Fruit fly (Drosophila melanogaster) whole organism, embryonic: ENCODE results near the gene CG4025.

Experiments
- B-H2 ChIP-seq: fragments of 200-800 bp; sonication (Bioruptor generic); optimal IDR thresholded peaks from 2 replicates; lab custom pipeline; 2018; ENCODE audit warnings: missing biosample characterization, mild to moderate bottlenecking, missing genetic modification characterization
- CG10543 ChIP-seq: fragments of 200-800 bp; sonication (Bioruptor generic); optimal IDR thresholded peaks from 3 replicates; lab custom pipeline; 2017; ENCODE audit warnings: missing biosample characterization, mild to moderate bottlenecking, missing genetic modification characterization, moderate library complexity
- CG11723 ChIP-seq: fragments of 200-800 bp; sonication (Bioruptor generic); optimal IDR thresholded peaks from 2 replicates; lab custom pipeline; 2017; ENCODE audit warnings: missing biosample characterization, mild to moderate bottlenecking, missing genetic modification characterization
- CG12236 ChIP-seq: fragments of 200-800 bp; sonication (Bioruptor generic); optimal IDR thresholded peaks from 2 replicates; lab custom pipeline; 2016; ENCODE audit warnings: missing biosample characterization, missing genetic modification characterization
- CG12299 ChIP-seq: fragments of 200-800 bp; sonication (Bioruptor generic); optimal IDR thresholded peaks from 2 replicates; lab custom pipeline; 2018; ENCODE audit warnings: missing biosample characterization, mild to moderate bottlenecking, missing genetic modification characterization
- CG1233 ChIP-seq: fragments of 200-800 bp; sonication (Bioruptor generic); optimal IDR thresholded peaks from 4 replicates; lab custom pipeline; 2018; ENCODE audit warnings: missing biosample characterization, mild to moderate bottlenecking, missing genetic modification characterization
- CG13775 ChIP-seq: fragments of 200-800 bp; sonication (Bioruptor generic); optimal IDR thresholded peaks from 3 replicates; lab custom pipeline; 2017; ENCODE audit warnings: missing biosample characterization, mild to moderate bottlenecking, missing genetic modification characterization
- CG16815 ChIP-seq: fragments of 200-800 bp; sonication (Bioruptor generic); optimal IDR thresholded peaks from 3 replicates; lab custom pipeline; 2017; ENCODE audit warnings: missing biosample characterization, mild to moderate bottlenecking, missing genetic modification characterization
- CG16863 ChIP-seq: fragments of 200-800 bp; sonication (Bioruptor generic); optimal IDR thresholded peaks from 3 replicates; lab custom pipeline; 2016; ENCODE audit warnings: missing biosample characterization, missing genetic modification characterization
- CG17829 ChIP-seq: fragments of 200-800 bp; optimal IDR thresholded peaks from 2 replicates; lab custom pipeline; 2019; ENCODE audit warnings: missing biosample characterization, mild to moderate bottlenecking, missing genetic modification characterization, moderate library complexity
- CG2120 ChIP-seq: fragments of 200-800 bp; sonication (Bioruptor generic); optimal IDR thresholded peaks from 3 replicates; lab custom pipeline; 2016; ENCODE audit warnings: missing biosample characterization, missing genetic modification characterization
- CG30431 ChIP-seq: fragments of 200-800 bp; sonication (Bioruptor generic); optimal IDR thresholded peaks from 2 replicates; lab custom pipeline; 2017; ENCODE audit warnings: missing biosample characterization, missing genetic modification characterization
- CG31365 ChIP-seq: fragments of 200-800 bp; sonication (Bioruptor generic); optimal IDR thresholded peaks from 2 replicates; lab custom pipeline; 2018; ENCODE audit warnings: missing biosample characterization, mild to moderate bottlenecking, missing genetic modification characterization
- CG34376 ChIP-seq: fragments of 200-800 bp; sonication (Bioruptor generic); optimal IDR thresholded peaks from 2 replicates; lab custom pipeline; 2018; ENCODE audit warnings: missing biosample characterization, mild to moderate bottlenecking, missing genetic modification characterization
- CG4328 ChIP-seq: fragments of 200-800 bp; sonication (Bioruptor generic); optimal IDR thresholded peaks from 3 replicates; lab custom pipeline; 2017; ENCODE audit warnings: missing biosample characterization, missing genetic modification reagents, missing genetic modification characterization
- CG4424 ChIP-seq: fragments of 200-800 bp; sonication (Bioruptor generic); optimal IDR thresholded peaks from 3 replicates; lab custom pipeline; 2016; ENCODE audit warnings: missing biosample characterization, missing genetic modification characterization
- CG6654 ChIP-seq: fragments of 200-800 bp; sonication (Bioruptor generic); optimal IDR thresholded peaks from 2 replicates; lab custom pipeline; 2017; ENCODE audit warnings: missing biosample characterization, mild to moderate bottlenecking, missing genetic modification characterization
- CG8281 ChIP-seq: fragments of 200-800 bp; sonication (Bioruptor generic); optimal IDR thresholded peaks from 2 replicates; lab custom pipeline; 2018; ENCODE audit warnings: missing biosample characterization, mild to moderate bottlenecking, missing genetic modification characterization, moderate library complexity
- CG8944 ChIP-seq: fragments of 200-800 bp; sonication (Bioruptor generic); optimal IDR thresholded peaks from 3 replicates; lab custom pipeline; 2016; ENCODE audit warnings: missing biosample characterization, missing genetic modification characterization
- CG9932 ChIP-seq: fragments of 200-800 bp; sonication (Bioruptor generic); IDR thresholded peaks from 2 replicates; pipeline ENCODE4 v1.3.6; 2022; ENCODE audit warnings: missing biosample characterization, missing genetic modification characterization
- CkIIα-i1 ChIP-seq: fragments of 200-800 bp; sonication (Bioruptor generic); IDR thresholded peaks from 2 replicates; pipeline ENCODE4 v1.3.6; 2022; ENCODE audit warnings: missing biosample characterization, missing genetic modification characterization
- D19B ChIP-seq: fragments of 200-800 bp; sonication (Bioruptor generic); optimal IDR thresholded peaks from 2 replicates; lab custom pipeline; 2017; ENCODE audit warnings: missing biosample characterization, mild to moderate bottlenecking, missing genetic modification characterization
- Dfd ChIP-seq, 2 experiments: fragments of >200 bp; optimal IDR thresholded peaks; 2 replicates each; lab custom pipeline; 2017; ENCODE audit warnings: missing biosample characterization in 2 of 2, missing genetic modification characterization in 2 of 2
- Drgx ChIP-seq: fragments of 200-800 bp; sonication (Bioruptor generic); IDR thresholded peaks from 2 replicates; pipeline ENCODE4 v1.3.6; 2022; ENCODE audit warnings: missing biosample characterization, missing genetic modification characterization
- Fer3 ChIP-seq: fragments of 200-800 bp; sonication (Bioruptor generic); optimal IDR thresholded peaks from 2 replicates; lab custom pipeline; 2018; ENCODE audit warnings: missing biosample characterization, mild to moderate bottlenecking, missing genetic modification characterization, moderate library complexity
- HLH3B ChIP-seq: fragments of 200-800 bp; sonication (Bioruptor generic); IDR thresholded peaks from 2 replicates; pipeline ENCODE4 v1.3.6; 2022; ENCODE audit warnings: missing biosample characterization, missing genetic modification characterization
- HLH54F ChIP-seq: fragments of 200-800 bp; sonication (Bioruptor generic); optimal IDR thresholded peaks from 3 replicates; lab custom pipeline; 2016; ENCODE audit warnings: missing biosample characterization, missing genetic modification characterization
- HLHmδ ChIP-seq: fragments of 200-800 bp; sonication (Bioruptor generic); optimal IDR thresholded peaks from 2 replicates; lab custom pipeline; 2018; ENCODE audit warnings: missing biosample characterization, mild to moderate bottlenecking, missing genetic modification characterization, moderate library complexity
- MTF-1 ChIP-seq: fragments of 200-800 bp; sonication (Bioruptor generic); optimal IDR thresholded peaks from 2 replicates; lab custom pipeline; 2018; ENCODE audit warnings: missing biosample characterization, mild to moderate bottlenecking, missing genetic modification characterization, borderline replicate concordance
- Meics ChIP-seq: fragments of 200-800 bp; sonication (Bioruptor generic); optimal IDR thresholded peaks from 2 replicates; lab custom pipeline; 2017; ENCODE audit warnings: missing biosample characterization, mild to moderate bottlenecking, missing genetic modification characterization
- Myb ChIP-seq: fragments of 200-800 bp; sonication (Bioruptor generic); optimal IDR thresholded peaks from 2 replicates; lab custom pipeline; 2016; ENCODE audit warnings: missing biosample characterization, missing genetic modification characterization
- Neu2 ChIP-seq: fragments of 200-800 bp; sonication (Bioruptor generic); optimal IDR thresholded peaks from 3 replicates; lab custom pipeline; 2016; ENCODE audit warnings: missing biosample characterization, missing genetic modification characterization, borderline replicate concordance
- PHDP ChIP-seq: fragments of 200-800 bp; sonication (Bioruptor generic); optimal IDR thresholded peaks from 3 replicates; lab custom pipeline; 2018; ENCODE audit warnings: missing biosample characterization, mild to moderate bottlenecking, missing genetic modification characterization, moderate library complexity
- Pdp1 ChIP-seq, 2 experiments: fragments of 200-800 bp; sonication (Bioruptor generic); optimal IDR thresholded peaks; 3 replicates each; lab custom pipeline; 2016; ENCODE audit warnings: missing biosample characterization in 2 of 2, missing genetic modification characterization in 2 of 2, mild to moderate bottlenecking in 1 of 2, moderate library complexity in 1 of 2
- Ravus ChIP-seq: fragments of 200-800 bp; sonication (Bioruptor generic); IDR thresholded peaks from 2 replicates; pipeline ENCODE4 v1.3.6; 2022; ENCODE audit warnings: missing biosample characterization, missing genetic modification characterization
- Rfx ChIP-seq: fragments of 200-800 bp; sonication (Bioruptor generic); IDR thresholded peaks from 2 replicates; pipeline ENCODE4 v1.3.6; 2022; ENCODE audit warnings: missing biosample characterization, missing genetic modification characterization
- Ssrp ChIP-seq: fragments of 200-800 bp; sonication (Bioruptor generic); optimal IDR thresholded peaks from 2 replicates; lab custom pipeline; 2018; ENCODE audit warnings: missing biosample characterization, mild to moderate bottlenecking, missing genetic modification characterization, moderate library complexity
- Xrp1 ChIP-seq: fragments of 200-800 bp; sonication (Bioruptor generic); IDR thresholded peaks from 2 replicates; pipeline ENCODE4 v1.3.6; 2022; ENCODE audit warnings: missing biosample characterization, missing genetic modification characterization
- dan ChIP-seq: fragments of 200-800 bp; sonication (Bioruptor generic); IDR thresholded peaks from 2 replicates; pipeline ENCODE4 v1.3.6; 2022; ENCODE audit warnings: missing biosample characterization, missing genetic modification characterization
- danr ChIP-seq: fragments of 200-800 bp; sonication (Bioruptor generic); IDR thresholded peaks from 2 replicates; pipeline ENCODE4 v1.3.6; 2022; ENCODE audit warnings: missing biosample characterization, missing genetic modification characterization
- esg ChIP-seq: fragments of 200-800 bp; sonication (Bioruptor generic); conservative IDR thresholded peaks from 2 replicates; pipeline ENCODE4 v1.3.6; 2022; ENCODE audit warnings: missing biosample characterization, missing genetic modification characterization
- fd3F ChIP-seq: fragments of 200-800 bp; sonication (Bioruptor generic); optimal IDR thresholded peaks from 2 replicates; lab custom pipeline; 2018; ENCODE audit warnings: missing biosample characterization, mild to moderate bottlenecking, missing genetic modification characterization, moderate library complexity
- fd64A ChIP-seq: fragments of 200-800 bp; sonication (Bioruptor generic); optimal IDR thresholded peaks from 3 replicates; lab custom pipeline; 2018; ENCODE audit warnings: missing biosample characterization, mild to moderate bottlenecking, missing genetic modification characterization
- gem ChIP-seq: fragments of 200-800 bp; sonication (Bioruptor generic); optimal IDR thresholded peaks from 2 replicates; lab custom pipeline; 2019; ENCODE audit warnings: missing biosample characterization, mild to moderate bottlenecking, missing genetic modification characterization, moderate library complexity
- grau ChIP-seq: fragments of 200-800 bp; optimal IDR thresholded peaks from 3 replicates; lab custom pipeline; 2019; ENCODE audit warnings: missing biosample characterization, mild to moderate bottlenecking, missing genetic modification characterization, moderate library complexity
- grn ChIP-seq: fragments of 200-800 bp; sonication (Bioruptor generic); optimal IDR thresholded peaks from 3 replicates; lab custom pipeline; 2017; ENCODE audit warnings: missing biosample characterization, missing genetic modification characterization
- kah ChIP-seq: fragments of 200-800 bp; sonication (Bioruptor generic); optimal IDR thresholded peaks from 2 replicates; lab custom pipeline; 2018; ENCODE audit warnings: missing biosample characterization, mild to moderate bottlenecking, missing genetic modification characterization
- pan ChIP-seq, 4 experiments: fragments of >200 bp in 3 of 4; fragments of 200-800 bp in 1 of 4; sonication (Bioruptor generic) in 1 of 4; optimal IDR thresholded peaks in 3 of 4; IDR thresholded peaks in 1 of 4; 2 replicates each; pipeline versions ENCODE4 v1.3.6 to Lab custom; 2017 to 2022; ENCODE audit warnings: missing biosample characterization in 2 of 4, missing genetic modification characterization in 2 of 4, mixed read lengths in 1 of 4
- ranshi ChIP-seq: fragments of 200-800 bp; sonication (Bioruptor generic); IDR thresholded peaks from 2 replicates; pipeline ENCODE4 v1.3.6; 2022; ENCODE audit warnings: missing biosample characterization, missing genetic modification characterization
- repo ChIP-seq: fragments of 200-800 bp; sonication (Bioruptor generic); optimal IDR thresholded peaks from 2 replicates; lab custom pipeline; 2016; ENCODE audit warnings: missing biosample characterization, missing genetic modification characterization
- zfh1 ChIP-seq: fragments of 200-800 bp; sonication (Bioruptor generic); IDR thresholded peaks from 3 replicates; pipeline ENCODE4 v1.3.6; 2022; ENCODE audit warnings: missing biosample characterization, missing genetic modification characterization

The CG4025 gene

dm6 chrX:2108639-2109038, 31.9 kb downstream of the CG4025 start (continued):
- TF ChIP-seq gem (tag; lab: Kevin White, UChicago) (no peak), zfh1 (GFP tag; lab: Robert Waterston, UW) (peak; percentile 48; the same call in 1 of the 3 replicates), Fer3 (no peak), HLH3B (GFP tag; lab: Robert Waterston, UW) (no peak), CG6654 (GFP tag; lab: Kevin White, UChicago) (no peak), CG17829 (no peak), MTF-1 (GFP tag; lab: Kevin White, UChicago) (no peak), CG13775 (GFP tag; lab: Kevin White, UChicago) (no peak), Myb (GFP tag; lab: Kevin White, UChicago) (no peak), Neu2 (GFP tag; lab: Kevin White, UChicago) (no peak), HLHmδ (no peak), Rfx (no peak), CG8281 (tag; lab: Kevin White, UChicago) (no peak), Xrp1 (GFP tag; lab: Robert Waterston, UW) (peak; percentile 28; the same call in 1 of the 2 replicates), CG30431 (GFP tag; lab: Kevin White, UChicago) (no peak), Ravus (GFP tag; lab: Robert Waterston, UW) (no peak), danr (GFP tag; lab: Robert Waterston, UW) (no peak), D19B (GFP tag; lab: Kevin White, UChicago) (no peak), fd64A (no peak), CG16863 (no peak), pan (optimal IDR thresholded peaks at IDR 0.05; lab: Kevin White, UChicago) (no peak), pan (GFP tag; optimal IDR thresholded peaks at IDR 0.05 in 1 of 2, IDR thresholded peaks at IDR 0.05 in 1 of 2) (no peak), CG4424 (GFP tag; lab: Kevin White, UChicago) (no peak), kah (GFP tag; lab: Kevin White, UChicago) (no peak), CG34376 (no peak), CG8944 (no peak), CG1233 (GFP tag; lab: Kevin White, UChicago) (no peak), CG2120 (no peak), CG12236 (no peak), Pdp1 (GFP tag; optimal IDR thresholded peaks at IDR 0.05; lab: Kevin White, UChicago) (no peak), CG12299 (tag; lab: Kevin White, UChicago) (no peak), B-H2 (GFP tag; lab: Kevin White, UChicago) (no peak), fd3F (GFP tag; lab: Kevin White, UChicago) (no peak), Drgx (GFP tag; lab: Robert Waterston, UW) (peak; percentile 81), grn (no peak), CG10543 (no peak), CG31365 (peak; percentile 72), PHDP (no peak), Dfd (GFP tag; optimal IDR thresholded peaks at IDR 0.05; lab: Kevin White, UChicago) (peak in 1 of 2 experiments; percentile 35), HLH54F (GFP tag; lab: Kevin White, UChicago) (no peak), ranshi (GFP tag; lab: Robert Waterston, UW) (peak; percentile 36; the same call in 1 of the 2 replicates), dan (GFP tag; lab: Robert Waterston, UW) (no peak), CG9932 (GFP tag; lab: Robert Waterston, UW) (no peak), CG4328 (no peak), grau (peak; percentile 46), esg (GFP tag; lab: Robert Waterston, UW) (0 out of 2 replicates have a peak, but pooled peaks have one; percentile 10), repo (no peak), CG16815 (GFP tag; lab: Kevin White, UChicago) (no peak), CkIIα-i1 (GFP tag; lab: Robert Waterston, UW) (no peak), CG11723 (GFP tag; lab: Kevin White, UChicago) (no peak), Meics (GFP tag; lab: Kevin White, UChicago) (no peak), Ssrp (tag; lab: Kevin White, UChicago) (no peak)
